Worm (Caenorhabditis elegans) whole organism, L4/young adult: Measurements from ENCODE around the gene ceeh-2.
A peak's percentile ranks its signal among the peaks of the same experiment; 100 is the strongest.
"Not testable (repeated sequence)": the region's sequence is repeated elsewhere in the genome, so short reads cannot be mapped to it uniquely, and the experiment has no call there.

Experiments used
- W03F9.2 ChIP-seq: fragments of 150-350 bp; optimal IDR thresholded peaks from 2 replicates; lab custom pipeline; 2014; ENCODE audit warnings: missing biosample characterization, missing genetic modification characterization
- dao-5 ChIP-seq: sonication (generic microtip); optimal IDR thresholded peaks from 2 replicates; lab custom pipeline; 2016; ENCODE audit warnings: missing genotype, missing genetic modification characterization, moderate library complexity, missing compliant biosample characterization
- him-1 ChIP-seq: sonication (generic microtip); optimal IDR thresholded peaks from 2 replicates; lab custom pipeline; 2016; ENCODE audit warnings: missing genotype, missing genetic modification reagents, missing genetic modification characterization, missing compliant biosample characterization

ceeh-2 gene

ce11 chrV:10371951-10372350 is 14.2 kb upstream of the ceeh-2 start, which contains the start of gene ugt-49:
TSS of gene ugt-49 (plus strand) at chrV:10372321.
- no peak for TF ChIP-seq W03F9.2 (tag; lab: Kevin White, UChicago)
- TF ChIP-seq dao-5 (tag; lab: Kevin White, UChicago), result no peak
- TF ChIP-seq him-1 (tag; lab: Kevin White, UChicago), result no peak

- TF ChIP-seq him-1 (tag; lab: Kevin White, UChicago), result no peak
- no peak for TF ChIP-seq W03F9.2 (tag; lab: Kevin White, UChicago)
- no peak for TF ChIP-seq dao-5 (tag; lab: Kevin White, UChicago)
Measured at ce11 chrV:10371177-10371576, 13.5 kb upstream of the ceeh-2 start.

DNA sequence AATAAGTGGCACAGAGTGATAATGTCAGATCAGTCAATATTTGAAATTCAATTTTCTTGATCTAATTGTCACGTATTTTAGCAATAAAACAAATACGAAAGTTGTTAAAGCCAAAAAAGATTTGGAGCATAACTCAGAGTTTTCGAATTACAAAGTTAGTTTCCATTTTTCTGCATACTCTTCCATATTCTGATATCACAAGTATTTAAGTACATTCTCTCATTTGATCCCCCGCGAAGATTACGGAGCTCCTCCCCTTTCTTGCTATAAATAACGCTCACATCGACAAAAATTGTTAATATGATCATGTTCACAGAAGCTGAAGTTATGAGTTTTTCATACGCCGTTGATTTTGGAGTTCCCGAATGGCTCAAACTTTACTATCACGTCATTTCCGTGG is 10.6 kb upstream of the ceeh-2 start, which contains the start of gene sri-20:
Gene sri-20 (plus strand): TSS at position 301 of the 400 bp plus-strand sequence.
- no peak for TF ChIP-seq dao-5 (tag; lab: Kevin White, UChicago)
- TF ChIP-seq W03F9.2 (tag; lab: Kevin White, UChicago), result no peak

DNA sequence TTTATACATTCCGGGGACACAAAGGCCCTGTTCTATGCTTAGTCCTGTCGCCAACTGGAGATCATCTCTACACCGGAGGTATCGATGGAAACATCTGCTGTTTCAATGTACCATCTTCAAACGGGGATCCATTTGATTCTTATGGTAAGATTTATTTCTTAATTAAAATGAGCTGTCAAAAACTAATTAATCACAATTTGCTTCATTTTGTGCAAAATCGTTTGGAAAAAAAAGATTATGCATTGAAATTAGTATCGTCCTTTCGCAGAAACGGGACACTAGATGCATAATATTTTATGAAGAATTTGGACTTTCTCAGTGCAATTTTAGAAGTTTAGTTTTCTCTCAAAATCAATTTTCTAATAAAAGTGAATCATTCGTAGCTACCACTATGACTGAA is 6.1 kb upstream of the ceeh-2 start:
- TF ChIP-seq dao-5 (tag; lab: Kevin White, UChicago), result no peak
- TF ChIP-seq W03F9.2 (tag; lab: Kevin White, UChicago), result no peak
- no peak for TF ChIP-seq him-1 (tag; lab: Kevin White, UChicago)

DNA sequence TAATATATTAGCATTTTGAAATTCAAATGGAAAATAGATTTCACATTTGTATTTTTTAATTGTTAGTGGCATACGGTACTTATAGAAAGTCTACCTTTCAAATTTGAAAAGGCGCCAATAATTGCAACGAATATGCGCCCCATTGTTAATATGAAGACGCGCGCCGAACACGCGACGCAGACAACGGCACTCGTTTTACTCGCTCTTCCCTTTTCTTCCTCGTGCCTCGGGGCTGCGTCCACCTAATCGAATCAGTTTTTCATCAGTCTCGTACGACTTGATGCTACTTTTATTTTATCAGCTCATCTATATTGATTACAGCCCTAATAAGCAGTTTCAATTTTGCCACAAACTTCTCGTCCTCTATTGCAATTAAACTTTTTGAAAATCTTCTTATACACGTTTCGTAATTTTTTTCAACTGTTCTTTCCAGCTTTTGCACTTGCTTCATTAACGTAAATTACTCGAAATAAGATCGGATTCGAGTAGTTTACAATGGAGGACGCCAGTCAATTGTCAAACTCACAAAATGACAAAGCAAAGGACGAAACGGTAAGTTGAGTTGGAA is 4.2 kb upstream of the ceeh-2 start, which contains the start of gene cash-1:
Gene cash-1 (plus strand): TSS at position 432 of the 568 bp plus-strand sequence.
- TF ChIP-seq W03F9.2 (tag; lab: Kevin White, UChicago), result peak; percentile 73
- no peak for TF ChIP-seq dao-5 (tag; lab: Kevin White, UChicago)
- TF ChIP-seq him-1 (tag; lab: Kevin White, UChicago), result no peak

DNA sequence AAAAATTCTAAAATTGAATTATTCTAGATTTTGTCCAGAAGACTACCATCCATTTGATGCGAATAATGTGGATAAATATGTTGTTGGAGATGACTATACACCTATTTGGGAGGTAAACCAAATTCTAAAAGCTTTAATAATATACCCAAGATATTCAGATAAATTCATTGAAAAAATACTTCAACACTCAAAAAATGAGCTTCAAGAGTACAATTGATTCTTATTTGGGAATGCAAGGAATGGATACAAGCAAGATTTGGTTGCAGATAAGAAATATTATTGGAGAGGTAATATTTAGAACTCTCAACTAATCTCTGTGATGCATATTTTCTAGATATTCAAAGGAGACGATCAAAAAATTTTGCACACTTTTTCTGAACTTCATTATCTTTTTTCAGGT is 2.5 kb upstream of the ceeh-2 start:
- TF ChIP-seq W03F9.2 (tag; lab: Kevin White, UChicago), result no peak
- no peak for TF ChIP-seq dao-5 (tag; lab: Kevin White, UChicago)
- TF ChIP-seq him-1 (tag; lab: Kevin White, UChicago), result no peak

DNA sequence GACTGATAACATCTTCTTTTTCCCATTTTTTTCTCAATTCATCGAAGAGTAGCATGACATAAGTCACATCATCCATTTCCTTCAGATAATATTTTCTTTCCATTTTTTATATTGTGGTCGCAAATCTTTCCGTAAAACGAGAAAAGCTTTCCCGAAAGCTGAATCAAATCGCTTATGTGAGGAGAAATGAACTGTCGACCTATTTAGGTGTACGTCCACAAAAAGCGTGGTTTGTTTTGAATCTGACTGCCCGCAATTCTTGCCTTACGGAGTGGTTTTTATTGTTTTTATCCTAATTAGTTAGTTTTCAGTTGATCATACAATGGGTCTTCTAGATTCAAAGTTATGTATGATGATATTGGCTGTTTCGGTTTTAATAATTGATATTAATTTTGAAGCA is 535 bp upstream of the ceeh-2 start, which contains the start of gene ttll-15:
Gene ttll-15 (plus strand): TSS at position 301 of the 400 bp plus-strand sequence.
- no peak for TF ChIP-seq W03F9.2 (tag; lab: Kevin White, UChicago)
- no peak for TF ChIP-seq dao-5 (tag; lab: Kevin White, UChicago)
- TF ChIP-seq him-1 (tag; lab: Kevin White, UChicago), result no peak

DNA sequence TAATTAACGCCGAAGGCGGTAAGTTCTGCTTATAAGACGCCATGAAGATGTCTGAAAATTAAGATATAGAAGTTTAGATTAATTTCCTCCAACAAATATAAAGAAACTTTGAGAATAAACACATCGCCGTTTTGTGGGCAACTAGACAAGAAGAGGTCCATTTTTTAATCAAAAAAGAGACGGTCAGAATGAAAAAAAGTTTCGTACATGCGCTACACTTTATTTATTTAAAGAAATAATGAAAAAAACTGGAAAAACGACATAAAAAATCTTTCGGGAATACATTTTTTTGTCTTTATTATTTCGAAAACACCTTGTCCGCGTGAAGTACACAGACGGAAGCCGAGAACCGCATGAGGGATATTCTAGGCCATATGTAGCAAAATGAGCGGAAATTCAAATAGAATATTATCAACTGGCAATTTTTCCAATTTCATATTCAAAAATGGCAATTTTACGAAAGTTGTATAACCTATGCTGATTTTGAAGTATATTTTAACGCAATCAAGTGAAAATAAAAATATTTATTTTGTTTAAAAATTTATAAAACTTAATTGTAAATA is 1.8 kb downstream of the ceeh-2 start, which contains the start of gene sluh-7:
Gene sluh-7 (minus strand): TSS at position 51 of the 563 bp plus-strand sequence.
- TF ChIP-seq him-1 (tag; lab: Kevin White, UChicago) (peak; percentile 32), W03F9.2 (tag; lab: Kevin White, UChicago) (peak; percentile 86), dao-5 (tag; lab: Kevin White, UChicago) (no peak)

DNA sequence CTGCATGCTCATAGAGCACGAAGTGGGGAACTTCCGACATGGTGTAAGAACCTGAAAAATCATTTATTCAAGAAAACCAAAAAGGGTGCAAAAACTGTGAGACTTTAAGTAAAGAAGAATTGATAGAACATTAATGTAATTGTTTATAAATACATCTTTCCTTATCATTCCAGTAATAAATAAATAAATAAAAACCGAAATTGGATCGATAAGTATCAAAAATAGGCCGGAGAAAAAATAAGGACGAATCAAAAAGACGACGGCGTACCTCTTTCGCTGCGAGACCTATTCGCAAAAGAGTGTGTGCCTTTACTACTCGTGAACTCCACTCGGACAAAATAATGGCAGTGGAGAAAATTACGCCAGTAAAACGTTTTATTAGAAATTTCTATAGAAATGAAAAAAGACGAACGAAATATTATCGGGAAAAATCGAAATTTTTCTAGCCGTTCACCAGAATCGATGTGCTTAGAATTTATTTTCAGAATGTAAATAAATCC is 4.7 kb downstream of the ceeh-2 start, which contains the start of gene nol-56:
Gene nol-56 (minus strand): TSS at position 51 of the 500 bp plus-strand sequence.
- TF ChIP-seq him-1 (tag; lab: Kevin White, UChicago), result peak; percentile 28
- TF ChIP-seq W03F9.2 (tag; lab: Kevin White, UChicago), result peak; percentile 93
- TF ChIP-seq dao-5 (tag; lab: Kevin White, UChicago), result no peak

- no peak for TF ChIP-seq him-1 (tag; lab: Kevin White, UChicago)
- TF ChIP-seq W03F9.2 (tag; lab: Kevin White, UChicago), result no peak
- TF ChIP-seq dao-5 (tag; lab: Kevin White, UChicago), result no peak
Measured at ce11 chrV:10350054-10350453, 7.6 kb downstream of the ceeh-2 start, which contains the start of gene K07C5.9. TSS of gene K07C5.9 (minus strand) at chrV:10350154.

DNA sequence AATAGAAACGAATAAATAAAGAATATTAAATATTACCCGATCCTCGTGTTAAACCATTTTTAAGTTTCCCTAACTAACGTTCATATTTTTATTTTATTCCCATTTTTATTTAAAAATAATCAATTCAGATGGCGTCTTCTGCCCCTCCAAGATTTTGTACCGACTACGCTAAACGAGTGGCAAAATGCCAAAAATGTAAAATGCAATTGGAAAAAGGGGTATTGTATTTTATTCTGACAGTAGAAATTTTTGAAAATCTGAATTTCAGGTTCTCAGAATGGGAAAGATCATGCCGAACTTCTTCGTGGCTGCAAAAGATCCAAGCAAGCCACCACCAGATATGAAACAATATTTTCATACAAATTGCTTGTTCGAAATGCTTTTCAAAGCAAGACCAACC is 14.8 kb downstream of the ceeh-2 start, which contains the start of gene K07C5.3:
Gene K07C5.3 (plus strand): TSS at position 129 of the 400 bp plus-strand sequence.
- TF ChIP-seq dao-5 (tag; lab: Kevin White, UChicago), result no peak
- TF ChIP-seq him-1 (tag; lab: Kevin White, UChicago), result no peak
- TF ChIP-seq W03F9.2 (tag; lab: Kevin White, UChicago), result no peak

ce11 chrV:10341905-10342328 is 15.8 kb downstream of the ceeh-2 start, which contains the start of gene K07C5.13:
TSS of gene K07C5.13 (plus strand) at chrV:10342055.
- not testable (repeated sequence) for TF ChIP-seq him-1, dao-5, W03F9.2 (tag; lab: Kevin White, UChicago)

DNA sequence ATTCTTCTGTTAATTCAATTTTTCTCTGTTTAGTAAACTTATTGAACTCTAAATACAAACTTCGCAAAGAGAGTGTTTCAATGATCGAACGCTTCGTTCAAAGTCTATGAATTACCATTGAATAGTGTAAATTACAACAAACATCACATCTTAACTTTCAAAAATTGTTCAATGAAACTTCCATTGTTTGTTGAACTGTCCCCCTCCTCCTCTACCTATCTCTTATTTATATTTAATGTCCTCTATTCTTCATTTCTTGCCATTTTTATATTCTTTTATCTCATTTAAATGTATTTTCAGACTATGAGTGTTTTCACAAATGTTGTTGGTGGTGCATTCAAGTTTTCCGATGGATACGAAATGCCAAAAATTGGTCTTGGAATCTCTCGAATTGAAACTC is 18.5 kb downstream of the ceeh-2 start, which contains the start of gene K07C5.2:
Gene K07C5.2 (plus strand): TSS at position 301 of the 400 bp plus-strand sequence.
- TF ChIP-seq dao-5 (tag; lab: Kevin White, UChicago) (no peak), him-1 (tag; lab: Kevin White, UChicago) (no peak), W03F9.2 (tag; lab: Kevin White, UChicago) (no peak)
